Fruit fly (Drosophila melanogaster) whole organism, embryonic: ENCODE data around the gene CG13465.
A peak's percentile ranks its signal among the peaks of the same experiment; 100 is the strongest.

Experiments
- Aef1 ChIP-seq: fragments of 200-800 bp; sonication (Bioruptor generic); IDR thresholded peaks from 3 replicates; pipeline ENCODE4 v1.3.6; 2022; ENCODE audit warnings: missing biosample characterization, missing genetic modification characterization
- Atf3 ChIP-seq: fragments of 200-800 bp; sonication (Bioruptor generic); optimal IDR thresholded peaks from 3 replicates; lab custom pipeline; 2016; ENCODE audit warnings: missing biosample characterization, missing genetic modification characterization
- CG10366 ChIP-seq: fragments of 200-800 bp; sonication (Bioruptor generic); IDR thresholded peaks from 2 replicates; pipeline ENCODE4 v1.3.6; 2022; ENCODE audit warnings: missing biosample characterization, missing genetic modification characterization
- CG10462 ChIP-seq: fragments of 200-800 bp; sonication (Bioruptor generic); optimal IDR thresholded peaks from 2 replicates; lab custom pipeline; 2016; ENCODE audit warnings: missing biosample characterization, missing genetic modification characterization
- CG10979 ChIP-seq: fragments of 200-800 bp; sonication (Bioruptor generic); optimal IDR thresholded peaks from 2 replicates; lab custom pipeline; 2018; ENCODE audit warnings: missing biosample characterization, mild to moderate bottlenecking, missing genetic modification characterization, moderate library complexity
- CG11723 ChIP-seq: fragments of 200-800 bp; sonication (Bioruptor generic); optimal IDR thresholded peaks from 2 replicates; lab custom pipeline; 2017; ENCODE audit warnings: missing biosample characterization, mild to moderate bottlenecking, missing genetic modification characterization
- CG12104 ChIP-seq: fragments of 200-800 bp; sonication (Bioruptor generic); optimal IDR thresholded peaks from 3 replicates; lab custom pipeline; 2016; ENCODE audit warnings: missing biosample characterization, missing genetic modification characterization
- CG13123 ChIP-seq: fragments of 200-800 bp; sonication (Bioruptor generic); optimal IDR thresholded peaks from 2 replicates; lab custom pipeline; 2016; ENCODE audit warnings: missing biosample characterization, missing genetic modification characterization
- CG13775 ChIP-seq: fragments of 200-800 bp; sonication (Bioruptor generic); optimal IDR thresholded peaks from 3 replicates; lab custom pipeline; 2017; ENCODE audit warnings: missing biosample characterization, mild to moderate bottlenecking, missing genetic modification characterization
- CG14860 ChIP-seq: fragments of 200-800 bp; sonication (Bioruptor generic); IDR thresholded peaks from 3 replicates; pipeline ENCODE4 v1.3.6; 2022; ENCODE audit warnings: missing biosample characterization, missing genetic modification characterization; ENCODE audit not compliant: partially characterized antibody
- CG15073 ChIP-seq: fragments of 200-800 bp; sonication (Bioruptor generic); optimal IDR thresholded peaks from 2 replicates; lab custom pipeline; 2016; ENCODE audit warnings: missing biosample characterization, missing genetic modification characterization
- CG15269 ChIP-seq: fragments of 200-800 bp; sonication (Bioruptor generic); optimal IDR thresholded peaks from 2 replicates; lab custom pipeline; 2018; ENCODE audit warnings: missing biosample characterization, mild to moderate bottlenecking, missing genetic modification characterization, moderate library complexity
- CG17186 ChIP-seq: fragments of 200-800 bp; sonication (Bioruptor generic); optimal IDR thresholded peaks from 3 replicates; lab custom pipeline; 2017; ENCODE audit warnings: missing biosample characterization, missing genetic modification reagents, missing genetic modification characterization
- CG1792 ChIP-seq: fragments of 200-800 bp; sonication (Bioruptor generic); optimal IDR thresholded peaks from 2 replicates; lab custom pipeline; 2016; ENCODE audit warnings: missing biosample characterization, missing genetic modification characterization
- CG18764 ChIP-seq: fragments of 200-800 bp; sonication (Bioruptor generic); optimal IDR thresholded peaks from 3 replicates; lab custom pipeline; 2016; ENCODE audit warnings: missing biosample characterization, missing genetic modification characterization
- CG31224 ChIP-seq: fragments of 200-800 bp; sonication (Bioruptor generic); IDR thresholded peaks from 2 replicates; pipeline ENCODE4 v1.3.6; 2022; ENCODE audit warnings: missing biosample characterization, missing genetic modification characterization
- CG3163 ChIP-seq: fragments of 200-800 bp; sonication (Bioruptor generic); optimal IDR thresholded peaks from 3 replicates; lab custom pipeline; 2016; ENCODE audit warnings: missing biosample characterization, missing genetic modification characterization
- CG3281 ChIP-seq: fragments of 200-800 bp; sonication (Bioruptor generic); optimal IDR thresholded peaks from 3 replicates; lab custom pipeline; 2017; ENCODE audit warnings: missing biosample characterization, mild to moderate bottlenecking, missing genetic modification characterization
- CG34376 ChIP-seq: fragments of 200-800 bp; sonication (Bioruptor generic); optimal IDR thresholded peaks from 2 replicates; lab custom pipeline; 2018; ENCODE audit warnings: missing biosample characterization, mild to moderate bottlenecking, missing genetic modification characterization
- CG4328 ChIP-seq: fragments of 200-800 bp; sonication (Bioruptor generic); optimal IDR thresholded peaks from 3 replicates; lab custom pipeline; 2017; ENCODE audit warnings: missing biosample characterization, missing genetic modification reagents, missing genetic modification characterization
- CG43689 ChIP-seq: fragments of 200-800 bp; sonication (Bioruptor generic); IDR thresholded peaks from 2 replicates; pipeline ENCODE4 v1.3.6; 2022; ENCODE audit warnings: missing biosample characterization, missing genetic modification characterization
- CG4820 ChIP-seq: fragments of 200-800 bp; sonication (Bioruptor generic); optimal IDR thresholded peaks from 3 replicates; lab custom pipeline; 2016; ENCODE audit warnings: missing biosample characterization, missing genetic modification characterization
- CG6791 ChIP-seq: fragments of 200-800 bp; sonication (Bioruptor generic); IDR thresholded peaks from 3 replicates; pipeline ENCODE4 v1.3.6; 2022; ENCODE audit warnings: missing biosample characterization, missing genetic modification characterization; ENCODE audit not compliant: partially characterized antibody
- CG8290 ChIP-seq, 3 experiments: fragments of 200-800 bp; sonication (Bioruptor generic); optimal IDR thresholded peaks; 2 replicates each; lab custom pipeline; 2016 to 2019; ENCODE audit warnings: missing biosample characterization in 3 of 3, missing genetic modification characterization in 3 of 3, mild to moderate bottlenecking in 2 of 3, moderate library complexity in 1 of 3
- CG9215 ChIP-seq: fragments of 200-800 bp; sonication (Bioruptor generic); IDR thresholded peaks from 2 replicates; pipeline ENCODE4 v1.3.6; 2022; ENCODE audit warnings: missing biosample characterization, missing genetic modification characterization
- Chrac-16 ChIP-seq: fragments of 200-800 bp; sonication (Bioruptor generic); optimal IDR thresholded peaks from 3 replicates; lab custom pipeline; 2016; ENCODE audit warnings: missing biosample characterization, missing genetic modification characterization
- Doc2 ChIP-seq: fragments of 200-800 bp; sonication (Bioruptor generic); IDR thresholded peaks from 2 replicates; pipeline ENCODE4 v1.3.6; 2022; ENCODE audit warnings: missing biosample characterization, missing genetic modification characterization
- Dref ChIP-seq: fragments of 200-800 bp; sonication (Bioruptor generic); IDR thresholded peaks from 2 replicates; pipeline ENCODE4 v1.3.6; 2022; ENCODE audit warnings: missing biosample characterization, missing genetic modification characterization
- E2f2 ChIP-seq: fragments of 200-800 bp; sonication (Bioruptor generic); IDR thresholded peaks from 2 replicates; pipeline ENCODE4 v1.3.6; 2022; ENCODE audit warnings: missing biosample characterization, missing genetic modification characterization
- Fer2 ChIP-seq: fragments of 200-800 bp; sonication (Bioruptor generic); optimal IDR thresholded peaks from 2 replicates; lab custom pipeline; 2018; ENCODE audit warnings: missing biosample characterization, mild to moderate bottlenecking, missing genetic modification characterization, moderate library complexity
- NfI ChIP-seq: fragments of 200-800 bp; sonication (Bioruptor generic); optimal IDR thresholded peaks from 3 replicates; lab custom pipeline; 2018; ENCODE audit warnings: missing biosample characterization, mild to moderate bottlenecking, missing genetic modification characterization, moderate library complexity
- Ravus ChIP-seq: fragments of 200-800 bp; sonication (Bioruptor generic); IDR thresholded peaks from 2 replicates; pipeline ENCODE4 v1.3.6; 2022; ENCODE audit warnings: missing biosample characterization, missing genetic modification characterization
- Six4 ChIP-seq: fragments of 200-800 bp; sonication (Bioruptor generic); optimal IDR thresholded peaks from 2 replicates; lab custom pipeline; 2016; ENCODE audit warnings: missing biosample characterization, missing genetic modification characterization
- Sox100B ChIP-seq: fragments of 200-800 bp; sonication (Bioruptor generic); optimal IDR thresholded peaks from 3 replicates; lab custom pipeline; 2018; ENCODE audit warnings: missing biosample characterization, mild to moderate bottlenecking, missing genetic modification characterization
- Sry-β ChIP-seq: fragments of 200-800 bp; sonication (Bioruptor generic); optimal IDR thresholded peaks from 2 replicates; lab custom pipeline; 2018; ENCODE audit warnings: missing biosample characterization, mild to moderate bottlenecking, missing genetic modification characterization, moderate library complexity
- Trl ChIP-seq, 3 experiments: fragments of >200 bp in 2 of 3; fragments of 200-800 bp in 1 of 3; sonication (Bioruptor generic) in 1 of 3; optimal IDR thresholded peaks; 2 replicates in 1 of 3; 3 replicates in 2 of 3; lab custom pipeline; 2016 to 2017; ENCODE audit warnings: missing biosample characterization in 1 of 3, missing genetic modification characterization in 1 of 3
- disco-r ChIP-seq: fragments of 200-800 bp; sonication (Bioruptor generic); optimal IDR thresholded peaks from 2 replicates; lab custom pipeline; 2016; ENCODE audit warnings: missing biosample characterization, missing genetic modification characterization
- dpn ChIP-seq, 2 experiments: fragments of 200-800 bp; sonication (Bioruptor generic); optimal IDR thresholded peaks; 3 replicates each; lab custom pipeline; 2016; ENCODE audit warnings: missing biosample characterization in 2 of 2, missing genetic modification characterization in 2 of 2
- emc ChIP-seq: fragments of 200-800 bp; sonication (Bioruptor generic); optimal IDR thresholded peaks from 2 replicates; lab custom pipeline; 2016; ENCODE audit warnings: missing biosample characterization, missing genetic modification characterization
- fru ChIP-seq: fragments of >200 bp; optimal IDR thresholded peaks from 2 replicates; lab custom pipeline; 2017
- fu2 ChIP-seq: fragments of 200-800 bp; sonication (Bioruptor generic); optimal IDR thresholded peaks from 2 replicates; lab custom pipeline; 2016; ENCODE audit warnings: missing biosample characterization, missing genetic modification characterization
- gcm2 ChIP-seq: fragments of 200-800 bp; sonication (Bioruptor generic); optimal IDR thresholded peaks from 2 replicates; lab custom pipeline; 2016; ENCODE audit warnings: missing biosample characterization, missing genetic modification characterization
- gsb ChIP-seq: fragments of 200-800 bp; sonication (Bioruptor generic); IDR thresholded peaks from 2 replicates; pipeline ENCODE4 v1.3.6; 2022; ENCODE audit warnings: missing biosample characterization, missing genetic modification characterization
- kni ChIP-seq: fragments of 200-800 bp; sonication (Bioruptor generic); optimal IDR thresholded peaks from 3 replicates; lab custom pipeline; 2017; ENCODE audit warnings: mild to moderate bottlenecking, missing biosample characterization, missing genetic modification reagents, missing genetic modification characterization
- lbe ChIP-seq: fragments of 200-800 bp; sonication (Bioruptor generic); optimal IDR thresholded peaks from 2 replicates; lab custom pipeline; 2016; ENCODE audit warnings: missing biosample characterization, mild to moderate bottlenecking, missing genetic modification characterization
- peb ChIP-seq: fragments of 200-800 bp; sonication (Bioruptor generic); IDR thresholded peaks from 2 replicates; pipeline ENCODE4 v1.3.6; 2022; ENCODE audit warnings: missing biosample characterization, missing genetic modification characterization
- pita ChIP-seq: fragments of 200-800 bp; sonication (Bioruptor generic); optimal IDR thresholded peaks from 2 replicates; lab custom pipeline; 2017; ENCODE audit warnings: missing biosample characterization, mild to moderate bottlenecking, missing genetic modification characterization
- ranshi ChIP-seq: fragments of 200-800 bp; sonication (Bioruptor generic); IDR thresholded peaks from 2 replicates; pipeline ENCODE4 v1.3.6; 2022; ENCODE audit warnings: missing biosample characterization, missing genetic modification characterization
- twi ChIP-seq: fragments of 200-800 bp; optimal IDR thresholded peaks from 2 replicates; lab custom pipeline; 2019; ENCODE audit warnings: missing biosample characterization, mild to moderate bottlenecking, missing genetic modification characterization, moderate library complexity
- unpg ChIP-seq: fragments of 200-800 bp; sonication (Bioruptor generic); optimal IDR thresholded peaks from 3 replicates; lab custom pipeline; 2018; ENCODE audit warnings: missing biosample characterization, mild to moderate bottlenecking, missing genetic modification characterization, moderate library complexity
- vvl ChIP-seq: fragments of 200-800 bp; sonication (Bioruptor generic); IDR thresholded peaks from 2 replicates; pipeline ENCODE4 v1.3.6; 2022; ENCODE audit warnings: missing biosample characterization, missing genetic modification characterization

The CG13465 gene

DNA sequence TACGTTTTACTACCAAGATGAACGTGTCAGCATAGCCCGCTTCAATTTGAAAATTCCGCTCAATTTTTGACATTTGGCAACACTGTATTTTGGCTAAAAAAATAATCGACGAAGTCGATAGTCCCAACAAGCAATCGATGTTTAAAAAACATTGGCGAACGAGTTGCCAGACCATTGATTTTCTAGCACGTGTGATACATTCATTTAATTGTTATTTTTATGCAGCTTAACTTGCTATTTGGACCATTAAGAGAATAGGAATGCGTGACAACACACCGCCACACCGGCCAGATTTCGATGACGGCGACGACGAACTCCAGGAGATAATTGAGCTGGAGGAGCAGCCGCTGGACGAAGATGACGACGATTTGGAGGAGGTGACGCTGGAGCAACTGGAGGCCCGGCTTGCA lies 38.5 kb upstream of the CG13465 start, which contains the start of gene CG5114 (continued):
- peak; percentile 31 for TF ChIP-seq unpg (GFP tag; lab: Kevin White, UChicago)
- TF ChIP-seq Chrac-16 (GFP tag; lab: Kevin White, UChicago) = no peak
- no peak for TF ChIP-seq emc
- no peak for TF ChIP-seq Ravus (GFP tag; lab: Robert Waterston, UW)
- TF ChIP-seq disco-r (GFP tag; lab: Kevin White, UChicago) = no peak
- TF ChIP-seq CG13775 (GFP tag; lab: Kevin White, UChicago) = no peak
- TF ChIP-seq CG3281 = peak; percentile 36
- no peak for TF ChIP-seq CG11723 (GFP tag; lab: Kevin White, UChicago)
- no peak for TF ChIP-seq ranshi (GFP tag; lab: Robert Waterston, UW)
- TF ChIP-seq pita (GFP tag; lab: Kevin White, UChicago) = no peak
- TF ChIP-seq kni (GFP tag; lab: Kevin White, UChicago) = no peak
- no peak for TF ChIP-seq CG10462
- no peak for TF ChIP-seq CG13123 (GFP tag; lab: Kevin White, UChicago)
- TF ChIP-seq gsb (GFP tag; lab: Robert Waterston, UW) = no peak
- TF ChIP-seq CG3163 = peak; percentile 31
- no peak for TF ChIP-seq CG12104
- TF ChIP-seq CG9215 (GFP tag; lab: Robert Waterston, UW) = no peak
- no peak for TF ChIP-seq Sry-β (GFP tag; lab: Kevin White, UChicago)
- TF ChIP-seq CG43689 (GFP tag; lab: Robert Waterston, UW) = no peak
- TF ChIP-seq CG10979 (tag; lab: Kevin White, UChicago) = peak; percentile 46
- TF ChIP-seq peb (GFP tag; lab: Robert Waterston, UW) = 0 out of 2 replicates have a peak, but pooled peaks have one; percentile 27
- no peak for TF ChIP-seq CG31224 (GFP tag; lab: Robert Waterston, UW)
- TF ChIP-seq CG4328 (GFP tag; lab: Kevin White, UChicago) = no peak
- peak; percentile 34 for TF ChIP-seq gcm2 (GFP tag; lab: Kevin White, UChicago)
- TF ChIP-seq CG4820 (GFP tag; lab: Kevin White, UChicago) = peak; percentile 29
- peak; percentile 91 for TF ChIP-seq CG6791 (GFP tag; lab: Robert Waterston, UW)
- TF ChIP-seq CG1792 (GFP tag; lab: Kevin White, UChicago) = peak; percentile 56
- peak; percentile 23 for TF ChIP-seq CG15269 (tag; lab: Kevin White, UChicago)
- TF ChIP-seq CG17186 (GFP tag; lab: Kevin White, UChicago) = peak; percentile 64
- TF ChIP-seq NfI (GFP tag; lab: Kevin White, UChicago) = peak; percentile 56
- peak; percentile 40 for TF ChIP-seq dpn (GFP tag; optimal IDR thresholded peaks at IDR 0.05; lab: Kevin White, UChicago)
- TF ChIP-seq CG15073 = no peak
- no peak for TF ChIP-seq Aef1 (GFP tag; lab: Robert Waterston, UW)
- TF ChIP-seq CG8290 (GFP tag; optimal IDR thresholded peaks at IDR 0.05; lab: Kevin White, UChicago) = no peak
- peak in 1 of 2 experiments; percentile 83 for TF ChIP-seq CG8290 (tag; optimal IDR thresholded peaks at IDR 0.05; lab: Kevin White, UChicago)
- TF ChIP-seq Sox100B (GFP tag; lab: Kevin White, UChicago) = no peak
- peak; percentile 41 for TF ChIP-seq lbe (GFP tag; lab: Kevin White, UChicago)
- peak; percentile 100 for TF ChIP-seq E2f2 (GFP tag; lab: Robert Waterston, UW)
- TF ChIP-seq vvl = peak; percentile 64
- TF ChIP-seq CG34376 (GFP tag; lab: Kevin White, UChicago) = peak; percentile 19
- TF ChIP-seq fu2 (GFP tag; lab: Kevin White, UChicago) = peak; percentile 24
- no peak for TF ChIP-seq fru (lab: Kevin White, UChicago)
- TF ChIP-seq Dref = peak; percentile 98
- TF ChIP-seq Atf3 (GFP tag; lab: Kevin White, UChicago) = no peak
- peak; percentile 59 for TF ChIP-seq twi (tag; lab: Kevin White, UChicago)
- no peak for TF ChIP-seq CG18764
- TF ChIP-seq CG14860 = peak; percentile 67; the same call in 2 of the 3 replicates
- no peak for TF ChIP-seq Trl (optimal IDR thresholded peaks at IDR 0.05; lab: Kevin White, UChicago)
- peak; percentile 64 for TF ChIP-seq Trl (GFP tag; optimal IDR thresholded peaks at IDR 0.05; lab: Kevin White, UChicago)
- no peak for TF ChIP-seq Fer2 (tag; lab: Kevin White, UChicago)
- TF ChIP-seq CG10366 (GFP tag; lab: Robert Waterston, UW) = no peak
- no peak for TF ChIP-seq Doc2
- TF ChIP-seq Six4 (GFP tag; lab: Kevin White, UChicago) = no peak
